Fruit fly (Drosophila melanogaster): ENCODE results near the gene CG7557.

The CG7557 gene

dm6 chr3L:11443474-11444080 lies 1.4 kb upstream of the CG7557 start:
- TF ChIP-seq tai (GFP tag; optimal IDR thresholded peaks at IDR 0.05) (no peak), Sp1 (GFP tag; optimal IDR thresholded peaks at IDR 0.05) (peak; percentile 11), foxo (GFP tag; optimal IDR thresholded peaks at IDR 0.05) (peak in 1 of 2 experiments; percentile 2), CrebA (GFP tag; optimal IDR thresholded peaks at IDR 0.05; ENCODE audit: borderline replicate concordance) (no peak), HLH106 (tag; optimal IDR thresholded peaks at IDR 0.05) (peak; percentile 16), Dfd (GFP tag; optimal IDR thresholded peaks at IDR 0.05) (peak; percentile 42), psq (GFP tag; optimal IDR thresholded peaks at IDR 0.05) (peak; percentile 15), fru (GFP tag; optimal IDR thresholded peaks at IDR 0.05) (peak; percentile 2)

DNA sequence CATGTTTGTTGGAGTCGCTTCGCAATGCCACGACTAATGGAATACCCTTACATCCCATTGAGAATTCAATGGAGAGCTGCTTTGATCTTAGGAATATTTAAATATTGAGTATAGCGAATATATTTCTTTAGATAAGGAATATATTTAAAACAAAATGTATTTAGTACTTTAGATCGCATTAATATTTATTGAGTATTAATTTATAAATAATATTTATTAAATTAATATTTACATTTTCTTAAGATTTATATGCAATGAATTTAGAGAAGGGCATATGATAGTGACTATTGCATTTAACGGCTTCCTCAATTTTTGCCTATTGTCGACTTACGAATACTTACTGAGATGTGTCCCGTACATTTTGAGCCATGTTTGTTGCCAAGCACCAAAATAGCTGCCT lies 792 bp upstream of the CG7557 start:
- TF ChIP-seq psq (GFP tag; optimal IDR thresholded peaks at IDR 0.05) = no peak
- TF ChIP-seq pan (optimal IDR thresholded peaks at IDR 0.05) = no peak
- TF ChIP-seq fru (GFP tag; optimal IDR thresholded peaks at IDR 0.05) = no peak
- TF ChIP-seq Dfd (GFP tag; optimal IDR thresholded peaks at IDR 0.05) = no peak
- no peak for TF ChIP-seq Sp1 (GFP tag; optimal IDR thresholded peaks at IDR 0.05)
- no peak for TF ChIP-seq dmrt93B (GFP tag; optimal IDR thresholded peaks at IDR 0.05)
- no peak for TF ChIP-seq Hnf4 (GFP tag; optimal IDR thresholded peaks at IDR 0.05)
- TF ChIP-seq N (GFP tag; optimal IDR thresholded peaks at IDR 0.05) = no peak
- TF ChIP-seq Myc (optimal IDR thresholded peaks at IDR 0.05) = no peak
- TF ChIP-seq Mio (GFP tag; optimal IDR thresholded peaks at IDR 0.05) = no peak
- TF ChIP-seq dsf (GFP tag; optimal IDR thresholded peaks at IDR 0.05; ENCODE audit: borderline replicate concordance) = no peak
- TF ChIP-seq GATAd (GFP tag; optimal IDR thresholded peaks at IDR 0.05) = no peak
- no peak for TF ChIP-seq Hr78 (GFP tag; optimal IDR thresholded peaks at IDR 0.05)
- no peak for TF ChIP-seq rgr (GFP tag; optimal IDR thresholded peaks at IDR 0.05)

DNA sequence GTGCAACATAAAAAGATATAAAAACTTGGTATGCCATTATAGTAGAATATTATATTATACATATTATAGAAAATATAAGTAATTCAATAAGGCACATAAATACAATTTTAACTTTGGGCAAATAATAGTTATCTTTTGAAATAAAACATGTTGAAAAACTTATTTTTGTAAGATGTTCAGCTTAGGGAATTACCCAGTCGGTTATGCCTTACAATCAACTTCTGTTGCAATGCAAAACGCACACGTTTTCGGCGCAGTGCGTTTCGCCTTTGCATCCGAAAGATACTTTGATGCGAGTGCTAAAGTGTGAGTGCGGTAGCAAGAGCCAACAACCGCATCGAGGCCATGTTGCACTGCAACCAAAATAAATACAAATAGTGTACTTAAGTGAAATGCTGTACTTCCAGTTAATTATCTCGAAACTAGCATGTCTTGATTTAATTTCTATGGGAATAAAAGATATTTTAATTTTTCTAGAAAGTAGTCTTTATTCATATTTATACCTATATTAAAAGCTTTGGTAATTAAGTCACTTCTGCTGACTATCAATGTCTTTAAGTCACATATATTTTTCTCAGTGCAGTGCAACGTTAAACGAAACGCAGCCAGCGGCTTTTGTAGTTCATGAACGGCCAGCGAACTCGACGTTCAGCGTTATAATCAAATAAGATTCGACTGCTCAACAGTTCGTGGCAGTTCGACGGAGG lies 2.2 kb downstream of the CG7557 start:
- TF ChIP-seq CG9705 (GFP tag; optimal IDR thresholded peaks at IDR 0.05) = peak; percentile 12
- no peak for TF ChIP-seq Vsx2 (GFP tag; optimal IDR thresholded peaks at IDR 0.05; ENCODE audit: partially characterized antibody)
- peak; percentile 72 for TF ChIP-seq h (GFP tag; optimal IDR thresholded peaks at IDR 0.05)
- TF ChIP-seq fru (GFP tag; optimal IDR thresholded peaks at IDR 0.05) = peak; percentile 77
- TF ChIP-seq dmrt93B (GFP tag; optimal IDR thresholded peaks at IDR 0.05) = peak; percentile 2
- peak; percentile 24 for TF ChIP-seq rgr (GFP tag; optimal IDR thresholded peaks at IDR 0.05)
- TF ChIP-seq pan (optimal IDR thresholded peaks at IDR 0.05) = no peak
- TF ChIP-seq ey (GFP tag; optimal IDR thresholded peaks at IDR 0.05) = peak; percentile 44
- TF ChIP-seq psq (GFP tag; optimal IDR thresholded peaks at IDR 0.05) = no peak
- peak; percentile 20 for TF ChIP-seq Hnf4 (GFP tag; optimal IDR thresholded peaks at IDR 0.05)
- no peak for TF ChIP-seq Myc (optimal IDR thresholded peaks at IDR 0.05)
- TF ChIP-seq foxo (GFP tag; optimal IDR thresholded peaks at IDR 0.05) = peak in 1 of 2 experiments; percentile 53
- TF ChIP-seq Sp1 (GFP tag; optimal IDR thresholded peaks at IDR 0.05) = peak; percentile 35
- TF ChIP-seq Dfd (GFP tag; optimal IDR thresholded peaks at IDR 0.05) = no peak
- TF ChIP-seq Dif (GFP tag; optimal IDR thresholded peaks at IDR 0.05; ENCODE audit: partially characterized antibody) = no peak
- peak; percentile 52 for TF ChIP-seq woc (GFP tag; optimal IDR thresholded peaks at IDR 0.05)
- peak; percentile 71 for TF ChIP-seq HLH106 (tag; optimal IDR thresholded peaks at IDR 0.05)
- peak; percentile 6 for TF ChIP-seq OdsH (GFP tag; optimal IDR thresholded peaks at IDR 0.05)
- TF ChIP-seq br (GFP tag; optimal IDR thresholded peaks at IDR 0.05) = peak; percentile 66
- no peak for TF ChIP-seq dsf (GFP tag; optimal IDR thresholded peaks at IDR 0.05; ENCODE audit: borderline replicate concordance)

- TF ChIP-seq Dif (GFP tag; optimal IDR thresholded peaks at IDR 0.05; ENCODE audit: partially characterized antibody) = no peak
- TF ChIP-seq CG32264 (GFP tag; optimal IDR thresholded peaks at IDR 0.05) = no peak
- TF ChIP-seq h (GFP tag; optimal IDR thresholded peaks at IDR 0.05) = no peak
- no peak for TF ChIP-seq dl (GFP tag; optimal IDR thresholded peaks at IDR 0.05; ENCODE audit: insufficient read depth in 1 of 2, partially characterized antibody in 2 of 2)
- no peak for TF ChIP-seq sage (GFP tag; optimal IDR thresholded peaks at IDR 0.05)
- TF ChIP-seq brk (GFP tag; optimal IDR thresholded peaks at IDR 0.05) = no peak
- TF ChIP-seq Hr78 (GFP tag; optimal IDR thresholded peaks at IDR 0.05) = no peak
- no peak for TF ChIP-seq rgr (GFP tag; optimal IDR thresholded peaks at IDR 0.05)
- no peak for TF ChIP-seq pan (optimal IDR thresholded peaks at IDR 0.05)
- TF ChIP-seq psq (GFP tag; optimal IDR thresholded peaks at IDR 0.05) = no peak
- TF ChIP-seq Myc (optimal IDR thresholded peaks at IDR 0.05) = no peak
- TF ChIP-seq ey (GFP tag; optimal IDR thresholded peaks at IDR 0.05) = no peak
- no peak for TF ChIP-seq Rel (GFP tag; optimal IDR thresholded peaks at IDR 0.05)
- no peak for TF ChIP-seq Rel (tag; optimal IDR thresholded peaks at IDR 0.05)
- TF ChIP-seq foxo (GFP tag; optimal IDR thresholded peaks at IDR 0.05) = no peak
- no peak for TF ChIP-seq lola (GFP tag; optimal IDR thresholded peaks at IDR 0.05)
- TF ChIP-seq sv (GFP tag; optimal IDR thresholded peaks at IDR 0.05) = no peak
Measured at dm6 chr3L:11448349-11448748, 3.4 kb downstream of the CG7557 start.

Measured in whole organism, wandering third instar larva.